Worm (Caenorhabditis elegans): ENCODE measurements around the gene tac-1.

Gene tac-1

DNA sequence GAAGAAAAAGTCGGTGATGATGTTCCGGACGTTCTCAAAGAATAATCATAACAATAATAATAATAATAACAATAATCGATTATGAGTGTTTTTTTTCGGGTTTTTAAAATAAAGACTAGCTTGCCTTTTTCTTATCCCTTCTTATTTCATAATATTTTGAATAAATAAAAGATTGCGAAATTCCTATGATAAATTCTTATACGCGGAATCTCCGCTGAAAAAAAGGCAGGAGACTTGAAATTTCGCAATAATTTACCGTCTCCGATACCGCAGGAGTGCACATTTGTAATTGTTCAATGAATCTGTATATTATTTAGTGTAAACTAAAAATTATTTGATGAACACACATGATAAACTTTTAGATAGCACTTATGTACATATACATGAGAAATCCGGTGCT, 38.8 kb upstream of the tac-1 start:
- TF ChIP-seq lsl-1 (GFP tag; optimal IDR thresholded peaks at IDR 0.05) = no peak
- no peak for TF ChIP-seq lin-26 (GFP tag; IDR thresholded peaks at IDR 0.05)
- TF ChIP-seq cebp-1 (GFP tag; IDR thresholded peaks at IDR 0.05) = peak; percentile 20; the same call in 1 of the 2 replicates
- peak; percentile 95 for TF ChIP-seq cebp-1 (tag; optimal IDR thresholded peaks at IDR 0.05)
- no peak for TF ChIP-seq B0261.1 (tag; optimal IDR thresholded peaks at IDR 0.05)
- TF ChIP-seq nfya-1 (tag; optimal IDR thresholded peaks at IDR 0.05; ENCODE audit: borderline replicate concordance, insufficient read depth) = no peak
- TF ChIP-seq nhr-27 (tag; optimal IDR thresholded peaks at IDR 0.05) = no peak
- no peak for TF ChIP-seq ceh-79 (tag; optimal IDR thresholded peaks at IDR 0.05)
- no peak for TF ChIP-seq hrde-1 (tag; optimal IDR thresholded peaks at IDR 0.05; ENCODE audit: borderline replicate concordance)

DNA sequence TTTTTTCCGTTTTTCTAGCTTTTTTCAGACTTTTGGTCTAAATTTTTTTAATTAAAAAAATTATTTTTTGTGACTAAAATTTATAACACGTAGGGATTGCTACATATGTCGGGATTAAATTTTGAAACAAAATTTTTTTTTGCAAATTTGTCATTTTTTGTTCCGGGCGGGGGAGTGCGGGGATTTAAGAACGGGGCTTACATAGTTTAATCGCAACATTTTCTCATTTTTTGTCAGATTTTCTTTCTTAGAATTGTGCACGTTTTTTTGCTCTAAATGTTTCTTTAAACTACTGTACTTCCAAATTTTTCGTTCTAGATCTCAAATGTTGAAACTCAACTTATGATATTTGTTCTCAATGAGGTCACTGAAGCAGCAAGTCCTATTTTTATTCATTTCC, 37.1 kb upstream of the tac-1 start, which contains the start of gene Y54E2A.10:
Gene Y54E2A.10 (plus strand): TSS at position 301 of the 400 bp plus-strand sequence.
- TF ChIP-seq mel-28 (tag; optimal IDR thresholded peaks at IDR 0.05; ENCODE audit: borderline replicate concordance) (no peak), nhr-179 (tag; optimal IDR thresholded peaks at IDR 0.05) (no peak), ceh-58 (GFP tag; IDR thresholded peaks at IDR 0.05) (no peak), mes-4 (tag; optimal IDR thresholded peaks at IDR 0.05) (no peak), zim-3 (tag; optimal IDR thresholded peaks at IDR 0.05) (no peak), ceh-27 (GFP tag; optimal IDR thresholded peaks at IDR 0.05) (no peak), Y53G8AR.9 (GFP tag; conservative IDR thresholded peaks at IDR 0.05) (no peak), F52B5.7 (tag; optimal IDR thresholded peaks at IDR 0.05) (no peak), tbx-9 (tag; optimal IDR thresholded peaks at IDR 0.05; ENCODE audit: borderline replicate concordance) (no peak)

DNA sequence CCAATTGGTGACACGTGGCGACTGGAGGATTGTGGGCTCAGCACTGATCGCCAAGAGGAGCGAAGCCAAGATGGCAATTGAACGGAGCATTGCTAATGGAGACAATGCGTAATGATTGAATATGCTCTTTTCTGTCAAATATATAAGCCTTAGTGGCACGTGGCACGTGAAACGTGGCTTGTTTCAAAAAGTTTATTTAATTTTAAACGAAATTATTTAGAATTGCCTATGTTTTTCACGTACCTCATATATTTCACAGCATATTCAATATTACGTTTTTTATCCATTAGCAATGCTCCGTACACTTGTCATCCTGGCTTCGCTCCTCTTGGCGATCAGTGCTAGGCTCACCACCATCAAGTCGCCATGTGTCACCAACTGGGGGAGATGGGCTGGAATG, 32.2 kb upstream of the tac-1 start, which contains the start of gene Y54E2A.9:
Gene Y54E2A.9 (minus strand): TSS at position 101 of the 400 bp plus-strand sequence.
- TF ChIP-seq athp-1 (tag; optimal IDR thresholded peaks at IDR 0.05) = no peak
- no peak for TF ChIP-seq hlh-12 (tag; optimal IDR thresholded peaks at IDR 0.05)
- no peak for TF ChIP-seq mxl-1 (tag; optimal IDR thresholded peaks at IDR 0.05)
- no peak for TF ChIP-seq aptf-2 (GFP tag; conservative IDR thresholded peaks at IDR 0.05)
- TF ChIP-seq nhr-179 (tag; optimal IDR thresholded peaks at IDR 0.05) = no peak
- TF ChIP-seq tbx-9 (tag; optimal IDR thresholded peaks at IDR 0.05; ENCODE audit: borderline replicate concordance) = no peak
- no peak for TF ChIP-seq tlf-1 (GFP tag; optimal IDR thresholded peaks at IDR 0.05)
- TF ChIP-seq madf-3 (GFP tag; IDR thresholded peaks at IDR 0.05) = no peak
- no peak for TF ChIP-seq egrh-3 (GFP tag; IDR thresholded peaks at IDR 0.05)
- no peak for TF ChIP-seq madf-6 (GFP tag; IDR thresholded peaks at IDR 0.05)
- no peak for TF ChIP-seq ZK185.1 (tag; optimal IDR thresholded peaks at IDR 0.05; ENCODE audit: poor library complexity, severe bottlenecking)
- no peak for TF ChIP-seq Y67H2A.10 (GFP tag; conservative IDR thresholded peaks at IDR 0.05)
- TF ChIP-seq gei-17 (GFP tag; optimal IDR thresholded peaks at IDR 0.05) = no peak
- TF ChIP-seq akir-1 (GFP tag; optimal IDR thresholded peaks at IDR 0.05) = no peak

DNA sequence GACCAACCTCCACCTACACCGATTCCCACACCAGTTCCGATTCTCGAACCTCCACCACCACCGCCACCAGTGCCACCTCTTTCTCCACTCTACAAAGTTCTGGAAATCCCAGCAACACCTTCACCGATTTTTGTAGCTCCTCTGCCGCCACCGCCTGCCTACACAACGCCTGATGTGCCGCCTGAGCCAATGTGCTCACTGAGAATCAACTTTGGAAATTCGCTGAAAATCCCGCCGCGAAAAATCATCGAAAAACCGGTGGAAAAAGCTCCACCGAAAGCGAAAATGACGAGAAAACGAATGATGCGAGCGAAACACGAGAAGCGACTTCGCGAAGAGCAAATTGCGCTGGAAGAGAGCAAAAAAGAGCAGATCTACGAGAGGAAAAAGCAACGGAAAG, 26.2 kb upstream of the tac-1 start:
- TF ChIP-seq B0035.1 (tag; optimal IDR thresholded peaks at IDR 0.05) (no peak), zfh-2 (GFP tag; conservative IDR thresholded peaks at IDR 0.05) (peak; percentile 76), pbrm-1 (GFP tag; IDR thresholded peaks at IDR 0.05) (no peak)

DNA sequence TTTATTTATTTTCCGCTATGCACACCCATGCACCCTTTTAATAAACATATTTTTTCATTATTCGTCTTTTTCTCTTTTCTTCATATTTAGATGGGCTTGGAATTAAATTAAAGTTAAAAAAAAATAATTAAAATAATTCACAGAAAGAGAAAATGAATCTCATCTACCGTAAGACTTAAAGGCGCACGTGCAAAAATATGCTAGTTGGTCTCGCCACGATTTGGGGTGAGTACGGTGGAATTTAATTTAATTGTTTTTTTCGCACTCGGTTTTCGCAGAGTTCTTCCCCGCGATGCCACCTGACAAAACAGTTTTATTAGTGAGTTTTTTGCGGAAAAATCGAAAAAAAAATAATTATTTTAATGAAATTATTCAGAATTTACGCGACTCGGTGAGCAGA, 24.4 kb upstream of the tac-1 start, which contains the start of gene Y54E2A.8:
Gene Y54E2A.8 (plus strand): TSS at position 254 of the 400 bp plus-strand sequence.
- TF ChIP-seq xnd-1 (tag; optimal IDR thresholded peaks at IDR 0.05) (peak; percentile 90), D2030.7 (GFP tag; IDR thresholded peaks at IDR 0.05) (peak; percentile 38; the same call in 1 of the 2 replicates), attf-3 (GFP tag; conservative IDR thresholded peaks at IDR 0.05) (no peak), snpc-1.1 (tag; optimal IDR thresholded peaks at IDR 0.05; ENCODE audit: insufficient read depth) (no peak), efl-1 (GFP tag; optimal IDR thresholded peaks at IDR 0.05) (peak; percentile 46), F33H1.4 (GFP tag; IDR thresholded peaks at IDR 0.05) (peak; percentile 91), unc-130 (GFP tag; optimal IDR thresholded peaks at IDR 0.05) (peak; percentile 5), B0019.2 (GFP tag; conservative IDR thresholded peaks at IDR 0.05) (no peak), F49E8.2 (tag; optimal IDR thresholded peaks at IDR 0.05; ENCODE audit: insufficient read depth) (peak; percentile 16), madf-8 (GFP tag; conservative IDR thresholded peaks at IDR 0.05) (peak; percentile 82), ztf-28 (GFP tag; IDR thresholded peaks at IDR 0.05) (no peak)
